Worm (Caenorhabditis elegans) whole organism, L3 larva: ENCODE measurements around the gene D1086.8.

ENCODE experiments used
- ceh-9 ChIP-seq: sonication (generic microtip); optimal IDR thresholded peaks from 2 replicates; lab custom pipeline; 2018; ENCODE audit warnings: missing biosample characterization, missing genetic modification characterization
- elt-2 ChIP-seq: sonication (generic microtip); optimal IDR thresholded peaks from 2 replicates; lab custom pipeline; 2016; ENCODE audit warnings: missing genetic modification reagents, mild to moderate bottlenecking, missing genetic modification characterization, missing compliant biosample characterization
- lin-15B ChIP-seq: fragments of 150-350 bp; optimal IDR thresholded peaks from 2 replicates; lab custom pipeline; 2014; ENCODE audit warnings: missing biosample characterization, missing genetic modification characterization
- lin-39 ChIP-seq: fragments of 150-350 bp; optimal IDR thresholded peaks from 2 replicates; lab custom pipeline; 2018; ENCODE audit warnings: missing biosample characterization, missing genetic modification reagents, missing genetic modification characterization
- nfya-1 ChIP-seq: sonication (generic microtip); optimal IDR thresholded peaks from 2 replicates; lab custom pipeline; 2017; ENCODE audit warnings: missing genetic modification characterization, mild to moderate bottlenecking, missing compliant biosample characterization, antibody characterized with exemption, moderate library complexity; ENCODE audit not compliant: insufficient read depth
- nhr-25 ChIP-seq: sonication (generic microtip); optimal IDR thresholded peaks from 2 replicates; lab custom pipeline; 2017; ENCODE audit warnings: missing biosample characterization, missing genetic modification characterization
- unc-39 ChIP-seq: sonication (generic microtip); optimal IDR thresholded peaks from 4 replicates; lab custom pipeline; 2017; ENCODE audit warnings: missing biosample characterization, missing genetic modification characterization
- unc-62 ChIP-seq: fragments of 150-350 bp; sonication (generic microtip); optimal IDR thresholded peaks from 4 replicates; lab custom pipeline; 2014; ENCODE audit warnings: missing biosample characterization, missing genetic modification reagents, missing genetic modification characterization
- ztf-11 ChIP-seq: fragments of 150-350 bp; optimal IDR thresholded peaks from 2 replicates; lab custom pipeline; 2014; ENCODE audit warnings: missing biosample characterization, missing genetic modification characterization

- TF ChIP-seq unc-39 (tag; lab: Kevin White, UChicago), result no peak
- TF ChIP-seq nfya-1 (tag; lab: Kevin White, UChicago), result peak; percentile 90
- TF ChIP-seq unc-62, result no peak
- no peak for TF ChIP-seq ztf-11 (tag; lab: Kevin White, UChicago)
- TF ChIP-seq lin-39, result no peak
- TF ChIP-seq nhr-25, result no peak
- no peak for TF ChIP-seq ceh-9 (tag; lab: Kevin White, UChicago)
- no peak for TF ChIP-seq lin-15B (tag; lab: Kevin White, UChicago)
- no peak for TF ChIP-seq elt-2 (tag; lab: Kevin White, UChicago)
Measured at ce11 chrV:14063980-14064379, 29.9 kb upstream of the D1086.8 start.
